Worm (Caenorhabditis elegans): ENCODE measurements around the gene H03G16.5.

ce11 chrX:15027566-15027965, 29.1 kb downstream of the H03G16.5 start:
- TF ChIP-seq unc-86 (tag; optimal IDR thresholded peaks at IDR 0.05) (no peak), sox-4 (tag; optimal IDR thresholded peaks at IDR 0.05) (no peak), ztf-16 (tag; optimal IDR thresholded peaks at IDR 0.05) (no peak), nhr-11 (tag; optimal IDR thresholded peaks at IDR 0.05) (no peak), gmeb-2 (tag; optimal IDR thresholded peaks at IDR 0.05) (no peak), T23F11.4 (GFP tag; optimal IDR thresholded peaks at IDR 0.05) (no peak), nfya-1 (tag; optimal IDR thresholded peaks at IDR 0.05) (no peak), elt-4 (tag; optimal IDR thresholded peaks at IDR 0.05) (no peak), ceh-14 (tag; optimal IDR thresholded peaks at IDR 0.05) (no peak), ama-1 (optimal IDR thresholded peaks at IDR 0.05) (no peak)

All from whole organism, late embryonic.